Fruit fly (Drosophila melanogaster): ENCODE measurements around the gene CG33639.
A peak's percentile ranks its signal among the peaks of the same experiment; 100 is the strongest.

CG33639 gene

DNA sequence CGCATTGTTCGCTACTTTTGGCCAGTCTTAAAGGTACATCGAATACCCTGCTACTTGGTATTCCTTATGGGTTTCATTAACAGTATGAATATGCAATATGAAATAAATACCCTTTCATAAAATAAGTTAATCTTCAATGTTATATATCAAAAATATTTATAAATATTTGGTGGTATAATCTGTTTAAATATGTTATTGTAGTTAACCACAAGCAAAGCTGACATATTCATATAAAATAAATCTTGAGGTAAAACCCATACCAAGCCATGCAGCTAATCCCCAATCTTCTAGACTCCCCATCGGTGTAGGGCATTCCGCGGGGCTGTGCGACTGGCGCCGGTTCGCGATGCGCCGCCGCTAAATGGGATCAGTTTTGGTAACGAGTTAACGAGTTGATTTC, 46.5 kb upstream of the CG33639 start:
- TF ChIP-seq dmrt99B (tag; optimal IDR thresholded peaks at IDR 0.05) (peak; percentile 2), ems (GFP tag; optimal IDR thresholded peaks at IDR 0.05) (no peak), CG11504 (tag; optimal IDR thresholded peaks at IDR 0.05) (peak; percentile 20), CG10274 (GFP tag; optimal IDR thresholded peaks at IDR 0.05) (peak; percentile 39), CG5245 (GFP tag; optimal IDR thresholded peaks at IDR 0.05) (no peak), CG1529 (GFP tag; optimal IDR thresholded peaks at IDR 0.05) (no peak), Sox102F (GFP tag; optimal IDR thresholded peaks at IDR 0.05) (no peak), bsh (GFP tag; optimal IDR thresholded peaks at IDR 0.05) (peak in 1 of 2 experiments; percentile 21), Dp (GFP tag; optimal IDR thresholded peaks at IDR 0.05) (no peak), bab2 (GFP tag; optimal IDR thresholded peaks at IDR 0.05) (no peak), CG10565 (GFP tag; optimal IDR thresholded peaks at IDR 0.05) (no peak), Sox100B (GFP tag; optimal IDR thresholded peaks at IDR 0.05) (no peak), D19B (GFP tag; optimal IDR thresholded peaks at IDR 0.05) (no peak), nom (GFP tag; optimal IDR thresholded peaks at IDR 0.05) (peak; percentile 10), so (GFP tag; IDR thresholded peaks at IDR 0.05) (no peak), H2.0 (GFP tag; IDR thresholded peaks at IDR 0.05) (no peak)

DNA sequence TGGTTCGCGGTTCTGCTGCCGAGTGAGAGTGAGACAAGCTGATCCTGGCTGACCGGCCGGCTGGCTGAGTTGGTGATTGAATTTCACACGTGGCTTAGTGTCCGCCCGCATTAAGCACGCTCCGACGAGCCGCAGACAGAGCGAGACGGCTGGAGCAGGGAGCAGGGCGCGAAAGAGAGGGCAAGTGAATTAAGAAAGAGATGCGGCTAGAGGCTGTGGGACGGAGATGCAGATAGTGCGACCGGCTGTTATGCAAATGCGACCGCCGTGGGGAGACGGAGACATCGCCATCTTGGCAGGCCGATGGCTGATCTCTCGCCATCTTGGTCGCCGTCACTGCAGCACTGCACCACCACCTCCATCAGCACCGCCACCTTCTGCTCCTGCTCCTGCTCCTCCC, 41.0 kb upstream of the CG33639 start:
- TF ChIP-seq CG4854 (GFP tag; optimal IDR thresholded peaks at IDR 0.05) (no peak), CG13287 (GFP tag; IDR thresholded peaks at IDR 0.05; ENCODE audit: partially characterized antibody) (no peak), tll (GFP tag; optimal IDR thresholded peaks at IDR 0.05) (peak in 1 of 2 experiments; percentile 5), vvl (GFP tag; IDR thresholded peaks at IDR 0.05) (peak; percentile 57; the same call in 1 of the 2 replicates), CG4707 (GFP tag; optimal IDR thresholded peaks at IDR 0.05) (no peak), Nf-YB (GFP tag; optimal IDR thresholded peaks at IDR 0.05) (peak; percentile 11), stc (GFP tag; IDR thresholded peaks at IDR 0.05) (no peak), crp (GFP tag; optimal IDR thresholded peaks at IDR 0.05) (no peak), Dip3 (GFP tag; optimal IDR thresholded peaks at IDR 0.05) (no peak), sob (GFP tag; IDR thresholded peaks at IDR 0.05) (no peak), CG1832 (GFP tag; optimal IDR thresholded peaks at IDR 0.05) (peak; percentile 64), Hmr (GFP tag; optimal IDR thresholded peaks at IDR 0.05) (no peak), dpn (GFP tag; optimal IDR thresholded peaks at IDR 0.05) (no peak), knrl (GFP tag; IDR thresholded peaks at IDR 0.05; ENCODE audit: partially characterized antibody) (no peak), CG43689 (GFP tag; IDR thresholded peaks at IDR 0.05) (no peak), chn (GFP tag; optimal IDR thresholded peaks at IDR 0.05) (no peak), eyg (GFP tag; optimal IDR thresholded peaks at IDR 0.05) (no peak), Oli (tag; optimal IDR thresholded peaks at IDR 0.05) (no peak), psq (GFP tag; optimal IDR thresholded peaks at IDR 0.05) (no peak), CG2199 (GFP tag; IDR thresholded peaks at IDR 0.05) (no peak), CG6254 (GFP tag; optimal IDR thresholded peaks at IDR 0.05) (no peak), Doc2 (GFP tag; IDR thresholded peaks at IDR 0.05) (no peak), CG10321 (GFP tag; IDR thresholded peaks at IDR 0.05) (peak; percentile 67), hth (optimal IDR thresholded peaks at IDR 0.05) (no peak), CG13296 (GFP tag; optimal IDR thresholded peaks at IDR 0.05) (no peak), pros (GFP tag; optimal IDR thresholded peaks at IDR 0.05) (no peak), CG42726 (GFP tag; IDR thresholded peaks at IDR 0.05; ENCODE audit: partially characterized antibody) (no peak)

All from whole organism, embryonic.